Worm (Caenorhabditis elegans) whole organism, L4/young adult: ENCODE results near the gene snt-5.

Experiments
- dao-5 ChIP-seq: sonication (generic microtip); optimal IDR thresholded peaks from 2 replicates; lab custom pipeline; 2016; ENCODE audit warnings: missing genotype, missing genetic modification characterization, moderate library complexity, missing compliant biosample characterization
- him-1 ChIP-seq: sonication (generic microtip); optimal IDR thresholded peaks from 2 replicates; lab custom pipeline; 2016; ENCODE audit warnings: missing genotype, missing genetic modification reagents, missing genetic modification characterization, missing compliant biosample characterization

ce11 chrV:1447724-1448123, 36.4 kb upstream of the snt-5 start, which contains the start of gene cnc-3:
- TF ChIP-seq him-1 (tag; lab: Kevin White, UChicago): no peak
- no peak for TF ChIP-seq dao-5 (tag; lab: Kevin White, UChicago)
